Fruit fly (Drosophila melanogaster): ENCODE data around the gene Nckx30C.

Gene Nckx30C

dm6 chr2L:9758856-9759255, 12.6 kb upstream of the Nckx30C start:
- TF ChIP-seq CG6276 (GFP tag; optimal IDR thresholded peaks at IDR 0.05) (no peak), Gug (GFP tag; IDR thresholded peaks at IDR 0.05) (peak; percentile 40), Hr39 (GFP tag; optimal IDR thresholded peaks at IDR 0.05) (peak; percentile 48), CG11762 (GFP tag; optimal IDR thresholded peaks at IDR 0.05; ENCODE audit: insufficient read depth) (no peak), vri (GFP tag; optimal IDR thresholded peaks at IDR 0.05) (no peak), Hr4 (GFP tag; optimal IDR thresholded peaks at IDR 0.05) (no peak), ss (GFP tag; optimal IDR thresholded peaks at IDR 0.05) (peak in 1 of 2 experiments; percentile 67), topi (GFP tag; optimal IDR thresholded peaks at IDR 0.05) (peak; percentile 40), CG31627 (GFP tag; optimal IDR thresholded peaks at IDR 0.05) (peak; percentile 54), CG4318 (GFP tag; optimal IDR thresholded peaks at IDR 0.05) (no peak), fkh (GFP tag; optimal IDR thresholded peaks at IDR 0.05) (no peak), net (GFP tag; optimal IDR thresholded peaks at IDR 0.05) (peak; percentile 48), CG11294 (GFP tag; IDR thresholded peaks at IDR 0.05) (0 out of 2 replicates have a peak, but pooled peaks have one; percentile 10), CG8319 (GFP tag; optimal IDR thresholded peaks at IDR 0.05) (no peak), Sox15 (GFP tag; optimal IDR thresholded peaks at IDR 0.05) (peak; percentile 26), CG8632 (GFP tag; optimal IDR thresholded peaks at IDR 0.05) (no peak), Ets21C (GFP tag; optimal IDR thresholded peaks at IDR 0.05) (peak; percentile 34), Blimp-1 (GFP tag; optimal IDR thresholded peaks at IDR 0.05) (no peak), eg (GFP tag; IDR thresholded peaks at IDR 0.05) (peak; percentile 62; the same call in 2 of the 3 replicates), salr (GFP tag; optimal IDR thresholded peaks at IDR 0.05) (no peak), CG6792 (GFP tag; optimal IDR thresholded peaks at IDR 0.05) (peak; percentile 36), fd85E (GFP tag; optimal IDR thresholded peaks at IDR 0.05) (no peak), CG9139 (GFP tag; optimal IDR thresholded peaks at IDR 0.05) (no peak), lz (GFP tag; optimal IDR thresholded peaks at IDR 0.05) (peak; percentile 11), Sox102F (GFP tag; optimal IDR thresholded peaks at IDR 0.05) (no peak), CG6854 (GFP tag; optimal IDR thresholded peaks at IDR 0.05) (peak; percentile 59), achi (GFP tag; optimal IDR thresholded peaks at IDR 0.05) (peak; percentile 34), spab (GFP tag; optimal IDR thresholded peaks at IDR 0.05) (no peak), CG1621 (tag; optimal IDR thresholded peaks at IDR 0.05) (peak; percentile 58), pdm3 (GFP tag; optimal IDR thresholded peaks at IDR 0.05) (no peak), CG3032 (tag; optimal IDR thresholded peaks at IDR 0.05) (peak; percentile 48), Ets96B (tag; optimal IDR thresholded peaks at IDR 0.05) (peak; percentile 2), Eip93F (GFP tag; optimal IDR thresholded peaks at IDR 0.05) (no peak), CG15336 (GFP tag; IDR thresholded peaks at IDR 0.05) (peak; percentile 16; the same call in 1 of the 2 replicates), CG11902 (GFP tag; optimal IDR thresholded peaks at IDR 0.05) (no peak), CG3919 (GFP tag; optimal IDR thresholded peaks at IDR 0.05) (no peak), CG6163 (GFP tag; IDR thresholded peaks at IDR 0.05) (peak; percentile 78), CG16779 (tag; optimal IDR thresholded peaks at IDR 0.05) (no peak), CG32006 (GFP tag; optimal IDR thresholded peaks at IDR 0.05) (peak; percentile 49), CG10631 (GFP tag; optimal IDR thresholded peaks at IDR 0.05) (peak; percentile 62), dsx (GFP tag; optimal IDR thresholded peaks at IDR 0.05; ENCODE audit: poor library complexity, severe bottlenecking) (peak; percentile 21), Met (GFP tag; optimal IDR thresholded peaks at IDR 0.05) (no peak), acj6 (GFP tag; optimal IDR thresholded peaks at IDR 0.05) (peak; percentile 25), cyc (GFP tag; optimal IDR thresholded peaks at IDR 0.05) (peak; percentile 14), svp (GFP tag) (peak; percentile 72), esn (GFP tag; optimal IDR thresholded peaks at IDR 0.05) (peak; percentile 66), Sox14 (GFP tag; optimal IDR thresholded peaks at IDR 0.05) (peak; percentile 81)

Data from whole organism, prepupa.